Fruit fly (Drosophila melanogaster) whole organism, wandering third instar larva: ENCODE measurements around the gene CG4020.
"Not testable (repeated sequence)": the region's sequence is repeated elsewhere in the genome, so short reads cannot be mapped to it uniquely, and the experiment has no call there.

ENCODE experiments used
- CG32264 ChIP-seq: fragments of 200-800 bp; sonication (Bioruptor generic); optimal IDR thresholded peaks from 2 replicates; lab custom pipeline; 2016; ENCODE audit warnings: missing biosample characterization, missing genetic modification characterization
- HLH106 ChIP-seq: fragments of 200-800 bp; optimal IDR thresholded peaks from 3 replicates; lab custom pipeline; 2019; ENCODE audit warnings: missing biosample characterization, mild to moderate bottlenecking, missing genetic modification characterization, moderate library complexity
- N ChIP-seq: fragments of >200 bp; optimal IDR thresholded peaks from 2 replicates; lab custom pipeline; 2018; ENCODE audit warnings: missing biosample characterization, missing external identifiers, missing genetic modification characterization
- Sp1 ChIP-seq: fragments of 200-800 bp; sonication (Bioruptor generic); optimal IDR thresholded peaks from 3 replicates; lab custom pipeline; 2019; ENCODE audit warnings: missing biosample characterization, mild to moderate bottlenecking, missing genetic modification characterization, moderate library complexity
- Vsx2 ChIP-seq: fragments of 200-300, 225-300 bp; sonication (Bioruptor generic); optimal IDR thresholded peaks from 2 replicates; lab custom pipeline; 2018; ENCODE audit warnings: missing biosample characterization, missing genetic modification characterization; ENCODE audit not compliant: partially characterized antibody
- brk ChIP-seq: fragments of 200-800 bp; sonication (Bioruptor generic); optimal IDR thresholded peaks from 2 replicates; lab custom pipeline; 2016; ENCODE audit warnings: missing biosample characterization, mild to moderate bottlenecking, missing genetic modification characterization
- dsf ChIP-seq: sonication (Bioruptor generic); optimal IDR thresholded peaks from 2 replicates; lab custom pipeline; 2016; ENCODE audit warnings: missing biosample characterization, missing genetic modification characterization, borderline replicate concordance
- pan ChIP-seq: fragments of >200 bp; optimal IDR thresholded peaks from 2 replicates; lab custom pipeline; 2017
- usp ChIP-seq: fragments of >200 bp; optimal IDR thresholded peaks from 2 replicates; lab custom pipeline; 2017; ENCODE audit warnings: missing biosample characterization, missing genetic modification characterization
- woc ChIP-seq: sonication (Bioruptor generic); optimal IDR thresholded peaks from 2 replicates; lab custom pipeline; 2016; ENCODE audit warnings: missing biosample characterization, mild to moderate bottlenecking, missing genetic modification characterization

DNA sequence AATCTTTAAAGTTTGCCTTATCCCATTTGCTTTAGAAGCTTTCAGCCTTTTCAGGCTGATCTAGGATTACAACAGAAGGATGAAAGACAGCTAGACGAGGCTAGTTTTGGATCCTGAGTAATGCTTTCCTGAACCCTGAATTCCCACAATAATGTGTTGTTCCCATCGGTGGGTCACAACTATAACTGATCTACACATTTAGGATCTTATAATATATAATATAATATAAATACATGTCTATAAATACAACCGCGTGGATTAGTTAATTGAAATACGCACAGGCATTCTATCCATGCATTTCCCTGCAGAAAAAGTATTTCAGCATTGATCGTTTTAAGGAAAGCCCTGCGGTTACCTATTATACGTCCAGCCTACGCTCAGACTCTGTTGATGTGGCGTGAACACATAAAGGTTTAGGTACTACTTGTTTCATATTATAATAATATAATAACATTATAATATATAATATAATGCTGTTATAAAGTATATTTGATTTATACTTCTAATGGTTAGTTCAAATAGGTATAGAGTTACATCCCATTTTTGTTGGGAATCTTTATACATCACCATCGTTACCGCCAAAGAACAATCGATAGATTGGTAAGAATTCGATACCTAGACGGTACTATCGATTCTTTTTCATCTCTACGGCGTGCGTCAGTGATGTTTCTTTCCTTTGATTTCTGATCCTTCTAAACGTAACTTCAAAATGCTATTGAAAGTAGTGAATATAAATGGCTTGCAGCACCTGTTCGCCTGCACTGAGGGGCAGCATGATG is 39.7 kb downstream of the CG4020 start, which contains the start of gene CG32756:
- TF ChIP-seq HLH106 (tag; lab: Kevin White, UChicago); N (GFP tag; lab: Kevin White, UChicago); CG32264 (GFP tag; lab: Kevin White, UChicago); woc (GFP tag; lab: Kevin White, UChicago); brk (GFP tag; lab: Kevin White, UChicago); usp (GFP tag; lab: Kevin White, UChicago); dsf (GFP tag; lab: Kevin White, UChicago); pan (lab: Kevin White, UChicago); Sp1; Vsx2 (GFP tag; lab: Kevin White, UChicago): not testable (repeated sequence)
